Worm (Caenorhabditis elegans): ENCODE measurements around the gene nhr-134.

DNA sequence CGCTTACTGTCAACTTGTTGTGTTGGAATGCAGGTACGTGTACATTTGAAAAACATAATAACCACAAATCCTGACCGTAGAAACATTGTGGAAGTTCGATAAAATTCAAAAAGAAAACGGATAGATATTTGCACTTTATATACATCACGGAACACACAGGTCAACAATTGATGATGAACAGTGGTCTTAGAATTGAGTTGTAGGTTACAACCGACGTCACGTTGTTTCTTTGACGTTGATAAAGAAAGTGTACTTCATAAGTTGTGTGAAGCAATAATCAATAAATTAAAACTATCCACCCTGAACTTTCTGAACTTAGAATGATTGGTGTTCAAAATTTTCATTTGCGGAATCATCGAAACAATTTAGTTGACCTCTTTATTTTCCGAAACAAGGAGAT, 40.7 kb downstream of the nhr-134 start, which contains the start of gene Y5H2A.1:
- TF ChIP-seq nhr-77 (tag; optimal IDR thresholded peaks at IDR 0.05) = no peak
- no peak for TF ChIP-seq ztf-4 (tag; optimal IDR thresholded peaks at IDR 0.05)
- no peak for TF ChIP-seq ztf-11 (tag; optimal IDR thresholded peaks at IDR 0.05)
- no peak for TF ChIP-seq xbp-1 (tag; optimal IDR thresholded peaks at IDR 0.05)
- TF ChIP-seq Y116A8C.19 (tag; optimal IDR thresholded peaks at IDR 0.05; ENCODE audit: borderline replicate concordance) = no peak
- TF ChIP-seq ceh-82 (tag; optimal IDR thresholded peaks at IDR 0.05) = no peak
- TF ChIP-seq fos-1 (tag; optimal IDR thresholded peaks at IDR 0.05) = no peak
